2 fruit fly cellular contexts compared by ENCODE assay signal in the genomic region with DNA sequence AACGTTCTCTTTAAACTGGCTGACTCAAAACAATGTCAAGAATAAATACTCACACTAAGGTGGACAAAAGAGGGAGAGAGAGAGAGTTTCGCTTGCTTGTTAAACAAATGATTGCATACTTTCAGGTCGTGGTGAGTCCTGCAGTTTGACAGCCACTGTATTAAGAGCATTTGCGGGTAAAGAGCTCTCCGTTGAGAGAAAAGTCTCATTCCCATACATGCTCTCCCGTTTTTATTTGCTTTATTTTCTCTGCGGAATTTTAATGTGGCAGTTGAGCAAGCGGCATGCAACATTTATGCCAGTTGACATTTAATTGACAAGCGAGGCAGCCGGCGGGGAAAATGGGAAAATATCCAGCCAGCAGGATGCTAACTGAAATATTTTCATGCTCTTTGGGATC.
A peak's percentile ranks its signal among the peaks of the same experiment; 100 is the strongest.
TF ChIP-seq lines count a peak whose summit lies in the region.

No protein-coding gene starts in this region.

- TF ChIP-seq CTCF in S2 (optimal IDR thresholded peaks at IDR 0.05; lab: Kevin White, UChicago) = peak; percentile 49 to 56
- TF ChIP-seq CTCF in whole organism, embryonic (GFP tag; optimal IDR thresholded peaks at IDR 0.05; lab: Kevin White, UChicago) = no peak

TF ChIP-seq in whole organism, embryonic, 481 proteins besides CTCF, POLR2A, EP300 and RAD21:
- TF ChIP-seq dysf (GFP tag; IDR thresholded peaks at IDR 0.05; lab: Robert Waterston, UW) = no peak
- no peak for TF ChIP-seq dan (GFP tag; IDR thresholded peaks at IDR 0.05; lab: Robert Waterston, UW)
- no peak for TF ChIP-seq rib (GFP tag; IDR thresholded peaks at IDR 0.05; lab: Robert Waterston, UW)
- no peak for TF ChIP-seq CG8944 (GFP tag; optimal IDR thresholded peaks at IDR 0.05; lab: Kevin White, UChicago)
- TF ChIP-seq Side (GFP tag; optimal IDR thresholded peaks at IDR 0.05; lab: Kevin White, UChicago) = no peak
- no peak for TF ChIP-seq CG2889 (GFP tag; IDR thresholded peaks at IDR 0.05; lab: Robert Waterston, UW)
- no peak for TF ChIP-seq Mes4 (GFP tag; optimal IDR thresholded peaks at IDR 0.05; lab: Kevin White, UChicago)
- TF ChIP-seq hb (GFP tag; IDR thresholded peaks at IDR 0.05; lab: Robert Waterston, UW; ENCODE audit: partially characterized antibody) = no peak
- TF ChIP-seq usp (GFP tag; optimal IDR thresholded peaks at IDR 0.05; lab: Kevin White, UChicago) = no peak
- no peak for TF ChIP-seq NFAT (GFP tag; IDR thresholded peaks at IDR 0.05; lab: Robert Waterston, UW)
- no peak for TF ChIP-seq CkIIα-i1 (GFP tag; IDR thresholded peaks at IDR 0.05; lab: Robert Waterston, UW)
- no peak for TF ChIP-seq PHDP (tag; optimal IDR thresholded peaks at IDR 0.05; lab: Kevin White, UChicago)
- TF ChIP-seq Trl (optimal IDR thresholded peaks at IDR 0.05; lab: Kevin White, UChicago) = peak; percentile 42 to 72
- no peak for TF ChIP-seq Trl (GFP tag; optimal IDR thresholded peaks at IDR 0.05; lab: Kevin White, UChicago)
- TF ChIP-seq lola (GFP tag; optimal IDR thresholded peaks at IDR 0.05; lab: Kevin White, UChicago) = no peak
- TF ChIP-seq seq (GFP tag; IDR thresholded peaks at IDR 0.05; lab: Robert Waterston, UW) = 0 out of 2 replicates have a peak, but pooled peaks have one; percentile 14
- TF ChIP-seq bsh (GFP tag; optimal IDR thresholded peaks at IDR 0.05; lab: Kevin White, UChicago) = no peak
- TF ChIP-seq CG3995 (GFP tag; optimal IDR thresholded peaks at IDR 0.05; lab: Kevin White, UChicago) = no peak
- TF ChIP-seq cg (GFP tag; optimal IDR thresholded peaks at IDR 0.05; lab: Kevin White, UChicago) = no peak
- no peak for TF ChIP-seq otp (GFP tag; IDR thresholded peaks at IDR 0.05; lab: Robert Waterston, UW)
- TF ChIP-seq CG3163 (GFP tag; optimal IDR thresholded peaks at IDR 0.05; lab: Kevin White, UChicago) = peak; percentile 93
- TF ChIP-seq tup (GFP tag; optimal IDR thresholded peaks at IDR 0.05; lab: Kevin White, UChicago) = no peak
- no peak for TF ChIP-seq pfk (GFP tag; optimal IDR thresholded peaks at IDR 0.05; lab: Kevin White, UChicago)
- TF ChIP-seq sens-2 (GFP tag; IDR thresholded peaks at IDR 0.05; lab: Robert Waterston, UW) = no peak
- no peak for TF ChIP-seq CG34422 (GFP tag; IDR thresholded peaks at IDR 0.05; lab: Robert Waterston, UW)
- no peak for TF ChIP-seq CG17359 (tag; optimal IDR thresholded peaks at IDR 0.05; lab: Kevin White, UChicago)
- no peak for TF ChIP-seq NfI (GFP tag; optimal IDR thresholded peaks at IDR 0.05; lab: Kevin White, UChicago)
- TF ChIP-seq HLHmδ (GFP tag; optimal IDR thresholded peaks at IDR 0.05; lab: Kevin White, UChicago) = no peak
- no peak for TF ChIP-seq lov (optimal IDR thresholded peaks at IDR 0.05; lab: Kevin White, UChicago)
- TF ChIP-seq lov (GFP tag; IDR thresholded peaks at IDR 0.05; lab: Robert Waterston, UW) = no peak
- TF ChIP-seq CG18599 (GFP tag; optimal IDR thresholded peaks at IDR 0.05; lab: Kevin White, UChicago) = no peak
- TF ChIP-seq Dek (tag; optimal IDR thresholded peaks at IDR 0.05; lab: Kevin White, UChicago) = no peak
- TF ChIP-seq CG14050 (GFP tag; IDR thresholded peaks at IDR 0.05; lab: Robert Waterston, UW) = no peak
- no peak for TF ChIP-seq CG17328 (GFP tag; IDR thresholded peaks at IDR 0.05; lab: Robert Waterston, UW)
- TF ChIP-seq CG6854 (GFP tag; optimal IDR thresholded peaks at IDR 0.05; lab: Kevin White, UChicago) = no peak
- TF ChIP-seq CG17361 (GFP tag; IDR thresholded peaks at IDR 0.05; lab: Robert Waterston, UW) = no peak
- TF ChIP-seq gt (GFP tag; IDR thresholded peaks at IDR 0.05; lab: Robert Waterston, UW) = no peak
- TF ChIP-seq CG30020 (tag; optimal IDR thresholded peaks at IDR 0.05; lab: Kevin White, UChicago) = no peak
- no peak for TF ChIP-seq psq (GFP tag; optimal IDR thresholded peaks at IDR 0.05; lab: Kevin White, UChicago)
- TF ChIP-seq CG7928 (GFP tag; optimal IDR thresholded peaks at IDR 0.05; lab: Kevin White, UChicago) = no peak
- no peak for TF ChIP-seq phol (tag; optimal IDR thresholded peaks at IDR 0.05; lab: Kevin White, UChicago)
- TF ChIP-seq sd (tag; optimal IDR thresholded peaks at IDR 0.05; lab: Kevin White, UChicago) = peak; percentile 86
- TF ChIP-seq pros (GFP tag; optimal IDR thresholded peaks at IDR 0.05; lab: Kevin White, UChicago) = no peak
- peak; percentile 76 for TF ChIP-seq cad (GFP tag; optimal IDR thresholded peaks at IDR 0.05; lab: Kevin White, UChicago)
- no peak for TF ChIP-seq tll (GFP tag; optimal IDR thresholded peaks at IDR 0.05; lab: Kevin White, UChicago)
- no peak for TF ChIP-seq odd (GFP tag; optimal IDR thresholded peaks at IDR 0.05; lab: Kevin White, UChicago)
- TF ChIP-seq CG43689 (GFP tag; IDR thresholded peaks at IDR 0.05; lab: Robert Waterston, UW) = no peak
- TF ChIP-seq Hey (tag; optimal IDR thresholded peaks at IDR 0.05; lab: Kevin White, UChicago) = no peak
- TF ChIP-seq her (GFP tag; optimal IDR thresholded peaks at IDR 0.05; lab: Kevin White, UChicago) = no peak
- TF ChIP-seq CG6654 (GFP tag; optimal IDR thresholded peaks at IDR 0.05; lab: Kevin White, UChicago) = peak; percentile 94
- TF ChIP-seq Hr51 (GFP tag; optimal IDR thresholded peaks at IDR 0.05; lab: Kevin White, UChicago) = peak in 1 of 2 experiments; percentile 15
- no peak for TF ChIP-seq CG1603 (tag; optimal IDR thresholded peaks at IDR 0.05; lab: Kevin White, UChicago)
- peak; percentile 19 for TF ChIP-seq Med (GFP tag; lab: Kevin White, UChicago)
- no peak for TF ChIP-seq Poxn (GFP tag; IDR thresholded peaks at IDR 0.05; lab: Robert Waterston, UW)
- no peak for TF ChIP-seq Sox102F (GFP tag; optimal IDR thresholded peaks at IDR 0.05; lab: Kevin White, UChicago)
- TF ChIP-seq abd-A (tag; optimal IDR thresholded peaks at IDR 0.05; lab: Kevin White, UChicago) = peak; percentile 95
- no peak for TF ChIP-seq Hsf (GFP tag; optimal IDR thresholded peaks at IDR 0.05; lab: Kevin White, UChicago)
- TF ChIP-seq mam (GFP tag; optimal IDR thresholded peaks at IDR 0.05; lab: Kevin White, UChicago) = no peak
- TF ChIP-seq nerfin-1 (tag; optimal IDR thresholded peaks at IDR 0.05; lab: Kevin White, UChicago) = peak; percentile 91
- no peak for TF ChIP-seq ems (GFP tag; optimal IDR thresholded peaks at IDR 0.05; lab: Kevin White, UChicago)
- no peak for TF ChIP-seq h (optimal IDR thresholded peaks at IDR 0.05; lab: Kevin White, UChicago)
- no peak for TF ChIP-seq CG17568 (GFP tag; optimal IDR thresholded peaks at IDR 0.05; lab: Kevin White, UChicago)
- TF ChIP-seq CG18011 (GFP tag; optimal IDR thresholded peaks at IDR 0.05; lab: Kevin White, UChicago) = no peak
- TF ChIP-seq Atf-2 (GFP tag; optimal IDR thresholded peaks at IDR 0.05; lab: Kevin White, UChicago) = no peak
- no peak for TF ChIP-seq gsb-n (tag; optimal IDR thresholded peaks at IDR 0.05; lab: Kevin White, UChicago)
